Worm (Caenorhabditis elegans) whole organism, L3 larva: ENCODE data around the gene sel-10.

Experiments
- lin-15B ChIP-seq: fragments of 150-350 bp; optimal IDR thresholded peaks from 2 replicates; lab custom pipeline; 2014; ENCODE audit warnings: missing biosample characterization, missing genetic modification characterization
- nfya-1 ChIP-seq: sonication (generic microtip); optimal IDR thresholded peaks from 2 replicates; lab custom pipeline; 2017; ENCODE audit warnings: missing genetic modification characterization, mild to moderate bottlenecking, missing compliant biosample characterization, antibody characterized with exemption, moderate library complexity; ENCODE audit not compliant: insufficient read depth
- skn-1 ChIP-seq: fragments of 150-350 bp; optimal IDR thresholded peaks from 2 replicates; lab custom pipeline; 2014; ENCODE audit warnings: missing biosample characterization, missing genetic modification characterization

DNA sequence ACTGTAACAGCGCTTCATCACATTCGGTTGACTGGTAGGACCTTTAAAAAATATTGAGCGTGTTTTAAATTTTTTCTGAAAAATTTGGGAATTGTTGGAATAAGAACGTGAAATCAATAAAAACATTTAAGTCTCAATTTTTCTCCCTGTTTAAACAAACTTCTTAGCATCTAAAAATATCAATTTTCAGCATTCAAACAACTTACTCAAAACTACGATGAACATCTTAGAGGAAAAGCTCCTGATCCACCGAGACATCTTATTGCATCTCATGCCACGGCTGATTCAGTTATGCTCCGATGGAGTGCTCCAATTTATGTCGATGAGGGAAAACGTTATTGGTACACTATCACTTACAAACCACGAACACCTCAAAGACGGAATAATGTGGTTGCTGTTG, 20.0 kb upstream of the sel-10 start:
- TF ChIP-seq lin-15B (tag; lab: Kevin White, UChicago) (no peak), nfya-1 (no peak), skn-1 (no peak)
